Fruit fly (Drosophila melanogaster): ENCODE results near the gene hng3.

hng3 gene

DNA sequence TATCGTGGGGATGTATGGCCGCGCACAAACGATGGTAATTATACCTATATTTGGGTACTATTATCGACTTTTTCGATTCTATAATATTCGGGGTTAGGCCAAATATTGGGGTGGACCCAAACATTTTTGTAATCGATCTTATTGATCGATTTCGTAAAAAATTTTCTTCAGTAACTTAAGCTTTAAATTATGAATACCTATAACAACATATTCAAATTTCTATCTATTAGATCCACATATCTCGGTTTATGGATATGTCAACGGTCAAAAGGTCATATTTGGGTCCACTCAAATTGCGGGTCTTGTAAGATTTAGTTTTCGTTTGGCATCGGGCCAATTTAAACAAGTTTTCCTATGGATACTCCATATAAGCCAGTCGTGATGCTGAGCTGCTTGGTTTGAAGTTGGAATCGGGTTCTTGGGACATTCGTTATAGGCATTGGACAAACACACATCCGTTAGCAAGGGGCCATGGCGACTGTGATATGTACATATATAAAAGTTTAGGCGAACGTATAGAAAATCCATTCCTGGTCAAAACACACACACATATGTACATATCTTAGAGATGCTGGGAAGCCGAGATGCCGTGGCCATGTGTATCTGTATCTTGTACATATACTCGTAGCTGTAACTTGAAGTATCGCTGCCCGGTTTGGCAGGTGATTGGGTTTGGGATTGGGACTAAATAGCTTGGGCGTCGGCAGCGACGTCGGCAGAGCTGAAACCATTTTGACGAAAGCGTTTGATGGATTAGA is 55.0 kb downstream of the hng3 start (continued):
- TF ChIP-seq Neu2 (GFP tag; optimal IDR thresholded peaks at IDR 0.05; ENCODE audit: borderline replicate concordance), result no peak
- peak; percentile 61 for TF ChIP-seq caup (GFP tag; optimal IDR thresholded peaks at IDR 0.05; ENCODE audit: severe bottlenecking)
- TF ChIP-seq Myb (GFP tag; optimal IDR thresholded peaks at IDR 0.05), result no peak
- TF ChIP-seq oc (tag; optimal IDR thresholded peaks at IDR 0.05), result no peak
- TF ChIP-seq bsh (GFP tag; optimal IDR thresholded peaks at IDR 0.05), result peak in 1 of 2 experiments; percentile 77
- TF ChIP-seq CG8388 (GFP tag; optimal IDR thresholded peaks at IDR 0.05), result peak; percentile 50
- TF ChIP-seq ash1 (GFP tag; optimal IDR thresholded peaks at IDR 0.05), result no peak
- peak; percentile 4 for TF ChIP-seq CG18619 (GFP tag; optimal IDR thresholded peaks at IDR 0.05)
- no peak for TF ChIP-seq TFAM (GFP tag; optimal IDR thresholded peaks at IDR 0.05)
- TF ChIP-seq corto (GFP tag; optimal IDR thresholded peaks at IDR 0.05), result no peak
- peak; percentile 17 for TF ChIP-seq ERR (GFP tag; optimal IDR thresholded peaks at IDR 0.05)
- TF ChIP-seq ewg (GFP tag; optimal IDR thresholded peaks at IDR 0.05), result no peak
- TF ChIP-seq CG1233 (GFP tag; optimal IDR thresholded peaks at IDR 0.05), result peak; percentile 41
- TF ChIP-seq Hr51 (GFP tag; optimal IDR thresholded peaks at IDR 0.05), result peak; percentile 10 to 83
- TF ChIP-seq CG34376 (GFP tag; optimal IDR thresholded peaks at IDR 0.05), result no peak
- TF ChIP-seq Atf3 (GFP tag; optimal IDR thresholded peaks at IDR 0.05), result no peak
- TF ChIP-seq Sox100B (GFP tag; optimal IDR thresholded peaks at IDR 0.05), result peak; percentile 63
- peak; percentile 49 for TF ChIP-seq en (GFP tag; optimal IDR thresholded peaks at IDR 0.05)
- TF ChIP-seq CG4404 (GFP tag; IDR thresholded peaks at IDR 0.05), result no peak
- TF ChIP-seq br (optimal IDR thresholded peaks at IDR 0.05), result no peak
- TF ChIP-seq NFAT (GFP tag; IDR thresholded peaks at IDR 0.05), result no peak
- TF ChIP-seq danr (GFP tag; IDR thresholded peaks at IDR 0.05), result peak; percentile 40; the same call in 1 of the 2 replicates
- TF ChIP-seq CG7372 (GFP tag; IDR thresholded peaks at IDR 0.05), result no peak
- no peak for TF ChIP-seq CG13287 (GFP tag; IDR thresholded peaks at IDR 0.05; ENCODE audit: partially characterized antibody)
- TF ChIP-seq pb (GFP tag; optimal IDR thresholded peaks at IDR 0.05), result no peak
- peak; percentile 55 for TF ChIP-seq Vsx1 (GFP tag; optimal IDR thresholded peaks at IDR 0.05)
- TF ChIP-seq so (GFP tag; IDR thresholded peaks at IDR 0.05), result peak; percentile 62; the same call in 1 of the 3 replicates
- peak; percentile 70 for TF ChIP-seq CG17568 (GFP tag; optimal IDR thresholded peaks at IDR 0.05)
- TF ChIP-seq sima (GFP tag; optimal IDR thresholded peaks at IDR 0.05), result no peak
- no peak for TF ChIP-seq CG42726 (GFP tag; IDR thresholded peaks at IDR 0.05; ENCODE audit: partially characterized antibody)
- peak; percentile 28 for TF ChIP-seq CG4820 (GFP tag; optimal IDR thresholded peaks at IDR 0.05)
- TF ChIP-seq hkb (optimal IDR thresholded peaks at IDR 0.05), result no peak
- TF ChIP-seq hkb (GFP tag; IDR thresholded peaks at IDR 0.05), result peak; percentile 80
- TF ChIP-seq CG17612 (GFP tag; IDR thresholded peaks at IDR 0.05), result no peak
- TF ChIP-seq zen (tag; optimal IDR thresholded peaks at IDR 0.05), result peak; percentile 26
- TF ChIP-seq CG3065 (GFP tag; optimal IDR thresholded peaks at IDR 0.05), result no peak
- no peak for TF ChIP-seq gsb (GFP tag; IDR thresholded peaks at IDR 0.05)
- peak; percentile 53 for TF ChIP-seq pho (GFP tag; optimal IDR thresholded peaks at IDR 0.05)
- TF ChIP-seq H15 (GFP tag; IDR thresholded peaks at IDR 0.05), result peak; percentile 56; the same call in 2 of the 3 replicates
- peak; percentile 34 for TF ChIP-seq CG11723 (GFP tag; optimal IDR thresholded peaks at IDR 0.05)
- no peak for TF ChIP-seq trh (GFP tag; optimal IDR thresholded peaks at IDR 0.05)
- no peak for TF ChIP-seq CG12236 (GFP tag; optimal IDR thresholded peaks at IDR 0.05)
- peak; percentile 72 for TF ChIP-seq Med (GFP tag)
- no peak for TF ChIP-seq CG10431 (GFP tag; optimal IDR thresholded peaks at IDR 0.05)
- TF ChIP-seq CG12299 (tag; optimal IDR thresholded peaks at IDR 0.05), result peak; percentile 72
- peak; percentile 25 for TF ChIP-seq CG6765 (GFP tag; optimal IDR thresholded peaks at IDR 0.05)
- no peak for TF ChIP-seq CG9609 (GFP tag; optimal IDR thresholded peaks at IDR 0.05)
- no peak for TF ChIP-seq CG7271 (tag; optimal IDR thresholded peaks at IDR 0.05)
- peak; percentile 71 for TF ChIP-seq BtbVII (GFP tag; optimal IDR thresholded peaks at IDR 0.05)
- TF ChIP-seq CG10366 (GFP tag; IDR thresholded peaks at IDR 0.05), result peak; percentile 47

All from whole organism, embryonic.